Worm (Caenorhabditis elegans) whole organism, L1 larva: ENCODE data around the gene ddn-3.

Source experiments
- C04F5.9 ChIP-seq: sonication (generic microtip); optimal IDR thresholded peaks from 2 replicates; lab custom pipeline; 2016; ENCODE audit warnings: missing genetic modification characterization, missing compliant biosample characterization
- C16A3.4 ChIP-seq: fragments of 150-350 bp; optimal IDR thresholded peaks from 2 replicates; lab custom pipeline; 2014; ENCODE audit warnings: missing biosample characterization, missing genetic modification characterization
- F16B12.6 ChIP-seq: fragments of 150-350 bp; optimal IDR thresholded peaks from 2 replicates; lab custom pipeline; 2014; ENCODE audit warnings: missing biosample characterization, missing genetic modification characterization
- Y116A8C.19 ChIP-seq: sonication (generic microtip); optimal IDR thresholded peaks from 2 replicates; lab custom pipeline; 2016; ENCODE audit warnings: missing compliant biosample characterization, missing genetic modification characterization, borderline replicate concordance
- aha-1 ChIP-seq: fragments of 150-350 bp; optimal IDR thresholded peaks from 2 replicates; lab custom pipeline; 2014; ENCODE audit warnings: missing biosample characterization, missing genetic modification characterization
- ama-1 ChIP-seq: fragments of 150-350 bp; optimal IDR thresholded peaks from 2 replicates; lab custom pipeline; 2014
- ceh-63 ChIP-seq: fragments of 200-800 bp; sonication (Bioruptor generic); optimal IDR thresholded peaks from 2 replicates; lab custom pipeline; 2018; ENCODE audit warnings: mild to moderate bottlenecking, missing genetic modification characterization, missing compliant biosample characterization
- ceh-8 ChIP-seq: fragments of 200-800 bp; sonication (Bioruptor generic); optimal IDR thresholded peaks from 2 replicates; lab custom pipeline; 2018; ENCODE audit warnings: mild to moderate bottlenecking, missing genetic modification characterization, moderate library complexity, missing compliant biosample characterization
- ceh-82 ChIP-seq, 3 experiments: fragments of 150-350 bp in 1 of 3; sonication (generic microtip) in 2 of 3; optimal IDR thresholded peaks; 2 replicates each; lab custom pipeline; 2014 to 2017; ENCODE audit warnings: missing biosample characterization in 3 of 3, missing genetic modification characterization in 3 of 3
- ceh-88 ChIP-seq: fragments of 200-800 bp; sonication (Bioruptor generic); IDR thresholded peaks from 2 replicates; pipeline ENCODE4 v1.3.6; 2022; ENCODE audit warnings: missing genetic modification characterization, missing compliant biosample characterization
- egl-13 ChIP-seq: sonication (generic microtip); optimal IDR thresholded peaks from 2 replicates; lab custom pipeline; 2016; ENCODE audit warnings: missing genotype, missing genetic modification reagents, missing genetic modification characterization, missing compliant biosample characterization
- ets-5 ChIP-seq: fragments of 200-800 bp; sonication (Bioruptor generic); IDR thresholded peaks from 2 replicates; pipeline ENCODE4 v1.3.6; 2022; ENCODE audit warnings: missing genetic modification characterization, missing compliant biosample characterization
- fkh-10 ChIP-seq: sonication (generic microtip); optimal IDR thresholded peaks from 2 replicates; lab custom pipeline; 2017; ENCODE audit warnings: missing biosample characterization, missing genetic modification reagents, missing genetic modification characterization
- grh-1 ChIP-seq: fragments of 200-800 bp; sonication (Bioruptor generic); IDR thresholded peaks from 2 replicates; pipeline ENCODE4 v1.3.6; 2022; ENCODE audit warnings: missing genetic modification reagents, missing genetic modification characterization, missing compliant biosample characterization
- hlh-17 ChIP-seq: fragments of 200-800 bp; sonication (Bioruptor generic); optimal IDR thresholded peaks from 2 replicates; lab custom pipeline; 2018; ENCODE audit warnings: missing genetic modification characterization, mild to moderate bottlenecking, missing compliant biosample characterization, moderate library complexity, borderline replicate concordance
- hlh-4 ChIP-seq: sonication (generic microtip); optimal IDR thresholded peaks from 2 replicates; lab custom pipeline; 2016; ENCODE audit warnings: mild to moderate bottlenecking, missing genetic modification characterization, missing compliant biosample characterization
- irx-1 ChIP-seq: sonication (generic microtip); optimal IDR thresholded peaks from 2 replicates; lab custom pipeline; 2016; ENCODE audit warnings: missing genetic modification characterization, missing compliant biosample characterization
- jun-1 ChIP-seq: fragments of 150-350 bp; optimal IDR thresholded peaks from 2 replicates; lab custom pipeline; 2014; ENCODE audit warnings: missing biosample characterization, missing genetic modification reagents, missing genetic modification characterization
- lin-13 ChIP-seq: fragments of 150-350 bp; optimal IDR thresholded peaks from 2 replicates; lab custom pipeline; 2014; ENCODE audit warnings: missing biosample characterization, missing genetic modification reagents, missing genetic modification characterization
- lin-35 ChIP-seq, 2 experiments: fragments of 150-350 bp; optimal IDR thresholded peaks; 2 replicates each; lab custom pipeline; 2014; ENCODE audit warnings: missing biosample characterization in 2 of 2, missing genetic modification characterization in 2 of 2, missing genetic modification reagents in 2 of 2
- lin-39 ChIP-seq: fragments of 150-350 bp; optimal IDR thresholded peaks from 2 replicates; lab custom pipeline; 2014; ENCODE audit warnings: missing biosample characterization, missing genetic modification reagents, missing genetic modification characterization
- mdl-1 ChIP-seq, 2 experiments: fragments of 150-350 bp; optimal IDR thresholded peaks; 2 replicates each; lab custom pipeline; 2014 to 2017; ENCODE audit warnings: missing biosample characterization in 2 of 2, missing genetic modification characterization in 2 of 2, inconsistent platforms in 1 of 2
- nhr-12 ChIP-seq: sonication (generic microtip); optimal IDR thresholded peaks from 2 replicates; lab custom pipeline; 2017; ENCODE audit warnings: missing biosample characterization, missing genetic modification characterization
- nhr-20 ChIP-seq: sonication (generic microtip); optimal IDR thresholded peaks from 2 replicates; lab custom pipeline; 2016; ENCODE audit warnings: mild to moderate bottlenecking, missing genetic modification characterization, missing compliant biosample characterization
- nhr-28 ChIP-seq: fragments of 150-350 bp; optimal IDR thresholded peaks from 2 replicates; lab custom pipeline; 2014; ENCODE audit warnings: missing biosample characterization, missing genetic modification characterization
- nhr-47 ChIP-seq: sonication (generic microtip); optimal IDR thresholded peaks from 2 replicates; lab custom pipeline; 2016; ENCODE audit warnings: mild to moderate bottlenecking, missing genetic modification characterization, moderate library complexity, missing compliant biosample characterization
- nhr-84 ChIP-seq: sonication (generic microtip); optimal IDR thresholded peaks from 2 replicates; lab custom pipeline; 2017; ENCODE audit warnings: missing biosample characterization, missing genetic modification characterization
- nhr-85 ChIP-seq: sonication (generic microtip); peaks from one replicate; lab custom pipeline; 2016; ENCODE audit warnings: missing genetic modification characterization, inconsistent platforms, missing compliant biosample characterization
- nhr-90 ChIP-seq: sonication (generic microtip); optimal IDR thresholded peaks from 2 replicates; lab custom pipeline; 2016; ENCODE audit warnings: mild to moderate bottlenecking, missing genetic modification characterization, missing compliant biosample characterization; ENCODE audit not compliant: poor library complexity
- pag-3 ChIP-seq: sonication (generic microtip); optimal IDR thresholded peaks from 2 replicates; lab custom pipeline; 2017; ENCODE audit warnings: missing genetic modification characterization, mild to moderate bottlenecking, missing compliant biosample characterization, antibody characterized with exemption, borderline replicate concordance; ENCODE audit not compliant: insufficient read depth
- pqm-1 ChIP-seq: sonication (generic microtip); optimal IDR thresholded peaks from 3 replicates; lab custom pipeline; 2017; ENCODE audit warnings: missing biosample characterization, missing genetic modification characterization
- rnt-1 ChIP-seq: sonication (generic microtip); optimal IDR thresholded peaks from 2 replicates; lab custom pipeline; 2016; ENCODE audit warnings: mild to moderate bottlenecking, missing genetic modification characterization, moderate library complexity, missing compliant biosample characterization
- snpc-4 ChIP-seq: fragments of 150-350 bp; optimal IDR thresholded peaks from 2 replicates; lab custom pipeline; 2014; ENCODE audit warnings: missing biosample characterization, missing genetic modification characterization
- snu-23 ChIP-seq: sonication (generic microtip); optimal IDR thresholded peaks from 2 replicates; lab custom pipeline; 2016; ENCODE audit warnings: missing genetic modification characterization, missing compliant biosample characterization
- sox-4 ChIP-seq: sonication (generic microtip); optimal IDR thresholded peaks from 2 replicates; lab custom pipeline; 2016; ENCODE audit warnings: missing genetic modification characterization, missing compliant biosample characterization
- sptf-1 ChIP-seq: fragments of 150-350 bp; optimal IDR thresholded peaks from 2 replicates; lab custom pipeline; 2014; ENCODE audit warnings: missing biosample characterization, missing genetic modification characterization
- sup-37 ChIP-seq: fragments of 200-800 bp; sonication (Bioruptor generic); optimal IDR thresholded peaks from 2 replicates; lab custom pipeline; 2018; ENCODE audit warnings: mild to moderate bottlenecking, missing genetic modification characterization, missing compliant biosample characterization
- swsn-7 ChIP-seq: sonication (generic microtip); optimal IDR thresholded peaks from 2 replicates; lab custom pipeline; 2016; ENCODE audit warnings: missing genetic modification characterization, missing compliant biosample characterization
- tbx-2 ChIP-seq: sonication (generic microtip); optimal IDR thresholded peaks from 2 replicates; lab custom pipeline; 2016; ENCODE audit warnings: missing genetic modification characterization, missing compliant biosample characterization
- unc-130 ChIP-seq: fragments of 150-350 bp; optimal IDR thresholded peaks from 2 replicates; lab custom pipeline; 2017; ENCODE audit warnings: missing biosample characterization, missing genetic modification characterization, inconsistent platforms
- unc-30 ChIP-seq: sonication (generic microtip); optimal IDR thresholded peaks from 2 replicates; lab custom pipeline; 2017; ENCODE audit warnings: missing biosample characterization, missing genetic modification characterization
- unc-86 ChIP-seq: sonication (generic microtip); optimal IDR thresholded peaks from 2 replicates; lab custom pipeline; 2016; ENCODE audit warnings: missing genetic modification characterization, missing compliant biosample characterization
- unc-98 ChIP-seq: fragments of 200-800 bp; sonication (Bioruptor generic); IDR thresholded peaks from 2 replicates; pipeline ENCODE4 v1.3.6; 2022; ENCODE audit warnings: missing genetic modification characterization, missing compliant biosample characterization
- vab-15 ChIP-seq: sonication (generic microtip); optimal IDR thresholded peaks from 2 replicates; lab custom pipeline; 2017; ENCODE audit warnings: missing genotype, mild to moderate bottlenecking, missing genetic modification characterization, missing compliant biosample characterization
- xbp-1 ChIP-seq: sonication (generic microtip); optimal IDR thresholded peaks from 2 replicates; lab custom pipeline; 2016; ENCODE audit warnings: missing genetic modification characterization, missing compliant biosample characterization
- zip-4 ChIP-seq: fragments of 200-800 bp; sonication (Bioruptor generic); optimal IDR thresholded peaks from 2 replicates; lab custom pipeline; 2018; ENCODE audit warnings: mild to moderate bottlenecking, missing genetic modification characterization, moderate library complexity, missing compliant biosample characterization
- ztf-11 ChIP-seq, 2 experiments: sonication (generic microtip); optimal IDR thresholded peaks; 2 replicates each; lab custom pipeline; 2016 to 2017; ENCODE audit warnings: missing genetic modification characterization in 2 of 2, missing biosample characterization in 1 of 2, missing compliant biosample characterization in 1 of 2

ddn-3 gene

ce11 chrV:14294396-14294795, 16.6 kb downstream of the ddn-3 start, which contains the start of gene F14D7.9:
F14D7.9 (plus strand) TSS chrV:14294696.
- TF ChIP-seq egl-13 (no peak), grh-1 (GFP tag; lab: Robert Waterston, UW) (no peak), irx-1 (no peak), pag-3 (no peak), unc-98 (no peak), jun-1 (tag; lab: Kevin White, UChicago) (no peak), nhr-20 (no peak), nhr-84 (no peak), mdl-1 (tag; optimal IDR thresholded peaks at IDR 0.05; lab: Kevin White, UChicago) (no peak)

ce11 chrV:14293667-14294194, 17.3 kb downstream of the ddn-3 start, which contains the start of gene F14D7.2:
F14D7.2 (minus strand) TSS chrV:14293717.
- TF ChIP-seq nhr-28 (tag; lab: Kevin White, UChicago): no peak
- TF ChIP-seq ama-1: no peak
- TF ChIP-seq egl-13: no peak
- no peak for TF ChIP-seq unc-30 (tag; lab: Kevin White, UChicago)
- no peak for TF ChIP-seq grh-1 (GFP tag; lab: Robert Waterston, UW)
- TF ChIP-seq rnt-1 (tag; lab: Kevin White, UChicago): no peak
- TF ChIP-seq hlh-17 (GFP tag; lab: Kevin White, UChicago): no peak
- TF ChIP-seq lin-39 (tag; lab: Kevin White, UChicago): no peak
- no peak for TF ChIP-seq ets-5 (GFP tag; lab: Robert Waterston, UW)
- TF ChIP-seq, all 84 proteins: peak for 0

ce11 chrV:14290636-14291035, 20.4 kb downstream of the ddn-3 start, which contains the start of gene F14D7.18:
F14D7.18 (minus strand) TSS chrV:14290736.
- TF ChIP-seq nhr-28 (tag; lab: Kevin White, UChicago): no peak
- no peak for TF ChIP-seq egl-13
- no peak for TF ChIP-seq vab-15 (tag; lab: Kevin White, UChicago)
- no peak for TF ChIP-seq ztf-11 (tag; optimal IDR thresholded peaks at IDR 0.05; lab: Kevin White, UChicago)
- TF ChIP-seq Y116A8C.19 (tag; lab: Kevin White, UChicago): no peak
- no peak for TF ChIP-seq swsn-7
- TF ChIP-seq sup-37 (GFP tag; lab: Kevin White, UChicago): no peak
- TF ChIP-seq lin-13 (GFP tag; lab: Kevin White, UChicago): no peak
- TF ChIP-seq ets-5 (GFP tag; lab: Robert Waterston, UW): no peak
- no peak for TF ChIP-seq F16B12.6 (tag; lab: Kevin White, UChicago)
- no peak for TF ChIP-seq C16A3.4 (tag; lab: Kevin White, UChicago)
- TF ChIP-seq ceh-63: no peak
- no peak for TF ChIP-seq unc-130 (tag; lab: Kevin White, UChicago)
- TF ChIP-seq xbp-1 (tag; lab: Kevin White, UChicago): no peak
- TF ChIP-seq hlh-4: no peak
- no peak for TF ChIP-seq irx-1
- TF ChIP-seq nhr-84: no peak
- no peak for TF ChIP-seq rnt-1 (tag; lab: Kevin White, UChicago)
- TF ChIP-seq unc-30 (tag; lab: Kevin White, UChicago): no peak
- no peak for TF ChIP-seq fkh-10 (GFP tag; lab: Kevin White, UChicago)
- TF ChIP-seq, all 84 proteins: peak for 0

ce11 chrV:14289363-14289762, 21.7 kb downstream of the ddn-3 start, which contains the start of gene F14D7.1:
F14D7.1 (minus strand) TSS chrV:14289463.
- TF ChIP-seq unc-86 (tag; lab: Kevin White, UChicago) (no peak), nhr-90 (no peak), unc-130 (tag; lab: Kevin White, UChicago) (no peak), ceh-63 (no peak), C04F5.9 (no peak), ceh-82 (tag; optimal IDR thresholded peaks at IDR 0.05; lab: Kevin White, UChicago) (no peak), snu-23 (GFP tag; lab: Kevin White, UChicago) (no peak), tbx-2 (tag; lab: Kevin White, UChicago) (no peak), lin-35 (GFP tag; optimal IDR thresholded peaks at IDR 0.05; lab: Kevin White, UChicago) (no peak), sox-4 (tag; lab: Kevin White, UChicago) (no peak), ceh-88 (GFP tag; lab: Robert Waterston, UW) (no peak), ceh-8 (GFP tag; lab: Kevin White, UChicago) (no peak), pqm-1 (tag; lab: Kevin White, UChicago) (no peak), snpc-4 (tag; lab: Kevin White, UChicago) (no peak), nhr-47 (tag; lab: Kevin White, UChicago) (no peak), sptf-1 (no peak), zip-4 (no peak), nhr-85 (tag; lab: Kevin White, UChicago) (no peak), nhr-12 (tag; lab: Kevin White, UChicago) (no peak), aha-1 (tag; lab: Kevin White, UChicago) (no peak)
